Fruit fly (Drosophila melanogaster) whole organism, embryonic: ENCODE results near the gene CG13840.

ENCODE experiments used
- CG16863 ChIP-seq: fragments of 200-800 bp; sonication (Bioruptor generic); optimal IDR thresholded peaks from 3 replicates; lab custom pipeline; 2016; ENCODE audit warnings: missing biosample characterization, missing genetic modification characterization
- CG18599 ChIP-seq: fragments of 200-800 bp; sonication (Bioruptor generic); optimal IDR thresholded peaks from 3 replicates; lab custom pipeline; 2017; ENCODE audit warnings: missing biosample characterization, missing genetic modification characterization, mild to moderate bottlenecking, moderate library complexity, missing genetic modification reagents
- CG2199 ChIP-seq: fragments of 200-800 bp; sonication (Bioruptor generic); IDR thresholded peaks from 3 replicates; pipeline ENCODE4 v1.3.6; 2022; ENCODE audit warnings: missing biosample characterization, missing genetic modification characterization
- CG5953 ChIP-seq: fragments of 200-800 bp; sonication (Bioruptor generic); IDR thresholded peaks from 2 replicates; pipeline ENCODE4 v1.3.6; 2022; ENCODE audit warnings: missing biosample characterization, missing genetic modification characterization
- gfzf ChIP-seq: fragments of 200-800 bp; sonication (Bioruptor generic); optimal IDR thresholded peaks from 2 replicates; lab custom pipeline; 2016; ENCODE audit warnings: missing biosample characterization, mild to moderate bottlenecking, missing genetic modification characterization, moderate library complexity
- odd ChIP-seq: fragments of 200-800 bp; sonication (Bioruptor generic); optimal IDR thresholded peaks from 2 replicates; lab custom pipeline; 2017; ENCODE audit warnings: missing biosample characterization, mild to moderate bottlenecking, missing genetic modification characterization

DNA sequence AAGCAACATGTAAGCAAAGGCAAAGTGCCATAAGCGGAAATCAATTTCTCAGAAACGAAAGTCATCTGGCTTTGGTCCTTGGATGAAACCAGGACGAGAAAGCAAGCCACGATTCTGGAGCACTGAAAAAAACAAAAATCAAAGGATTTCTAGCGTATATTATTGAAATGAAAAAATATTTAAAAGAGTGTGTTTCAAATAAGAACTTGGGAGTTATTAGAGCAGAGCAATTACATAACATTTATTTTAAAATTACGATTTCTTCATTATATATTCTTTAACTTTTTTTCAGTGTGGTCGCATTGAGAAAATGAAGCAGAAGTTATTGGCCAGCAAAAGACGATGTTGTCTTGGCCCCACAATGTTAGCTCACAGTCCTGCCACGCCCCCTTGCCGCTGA, 6.8 kb upstream of the CG13840 start:
- no peak for TF ChIP-seq CG2199 (GFP tag; lab: Robert Waterston, UW)
- no peak for TF ChIP-seq CG16863
- no peak for TF ChIP-seq CG5953 (GFP tag; lab: Robert Waterston, UW)
- TF ChIP-seq gfzf (GFP tag; lab: Kevin White, UChicago), result no peak
- peak; percentile 71 for TF ChIP-seq CG18599
- no peak for TF ChIP-seq odd
